Worm (Caenorhabditis elegans) whole organism, L4 larva: ENCODE results near the gene mnp-1.

Experiments
- Y75B8A.6 ChIP-seq: fragments of 200-800 bp; sonication (Bioruptor generic); IDR thresholded peaks from 2 replicates; pipeline ENCODE4 v1.3.6; 2022; ENCODE audit warnings: missing genetic modification reagents, missing genetic modification characterization, missing compliant biosample characterization
- dmd-6 ChIP-seq: fragments of 200-800 bp; sonication (Bioruptor generic); IDR thresholded peaks from 2 replicates; pipeline ENCODE4 v1.3.6; 2022; ENCODE audit warnings: missing genetic modification reagents, missing genetic modification characterization, missing compliant biosample characterization
- dve-1 ChIP-seq: sonication (generic microtip); optimal IDR thresholded peaks from 2 replicates; lab custom pipeline; 2017; ENCODE audit warnings: antibody characterized with exemption, mild to moderate bottlenecking, missing genetic modification characterization, missing compliant biosample characterization; ENCODE audit not compliant: insufficient read depth
- hlh-11 ChIP-seq: fragments of 200-800 bp; sonication (Bioruptor generic); optimal IDR thresholded peaks from 2 replicates; lab custom pipeline; 2018; ENCODE audit warnings: mild to moderate bottlenecking, missing genetic modification characterization, missing compliant biosample characterization
- jun-1 ChIP-seq: fragments of 150-350 bp; optimal IDR thresholded peaks from 2 replicates; lab custom pipeline; 2014; ENCODE audit warnings: missing biosample characterization, missing genetic modification reagents, missing genetic modification characterization
- mep-1 ChIP-seq: fragments of 150-350 bp; sonication (generic microtip); optimal IDR thresholded peaks from 3 replicates; lab custom pipeline; 2014; ENCODE audit warnings: missing biosample characterization, missing genetic modification characterization
- nhr-237 ChIP-seq: sonication (generic microtip); optimal IDR thresholded peaks from 2 replicates; lab custom pipeline; 2017; ENCODE audit warnings: missing biosample characterization, missing genetic modification characterization
- skn-1 ChIP-seq: fragments of 150-350 bp; optimal IDR thresholded peaks from 2 replicates; lab custom pipeline; 2014; ENCODE audit warnings: missing biosample characterization, missing genetic modification characterization

ce11 chrIII:4374854-4375253 lies 18.5 kb downstream of the mnp-1 start, which contains the start of gene pals-26:
- TF ChIP-seq Y75B8A.6 (GFP tag; lab: Robert Waterston, UW) (no peak), dmd-6 (GFP tag; lab: Robert Waterston, UW) (no peak), jun-1 (tag; lab: Kevin White, UChicago) (no peak), nhr-237 (tag; lab: Kevin White, UChicago) (no peak), mep-1 (tag; lab: Kevin White, UChicago) (no peak), skn-1 (no peak), dve-1 (tag; lab: Kevin White, UChicago) (no peak), hlh-11 (tag; lab: Kevin White, UChicago) (no peak)
